Worm (Caenorhabditis elegans): Measurements from ENCODE around the gene K09H11.9.

Gene K09H11.9

DNA sequence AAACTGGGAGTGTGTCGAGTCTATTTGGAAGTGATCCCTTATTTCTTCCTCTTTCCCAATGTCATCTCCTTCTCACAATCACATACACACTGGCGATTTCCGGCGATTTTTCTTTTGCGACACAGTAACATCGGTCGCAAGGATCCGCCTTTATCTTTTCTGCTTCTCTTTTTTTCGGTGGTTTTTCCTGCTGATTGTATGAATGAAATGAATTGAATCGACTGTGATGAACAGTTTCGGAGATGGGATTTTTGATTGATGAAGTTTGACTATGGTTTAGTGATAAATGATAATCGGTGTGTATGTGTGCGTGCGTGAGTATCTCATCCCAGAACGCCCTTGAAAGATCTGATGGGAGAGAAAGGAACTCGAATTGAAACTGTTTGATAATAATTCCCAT is 15.3 kb downstream of the K09H11.9 start (continued):
- TF ChIP-seq tlp-1 (tag; optimal IDR thresholded peaks at IDR 0.05) (no peak), nhr-19 (GFP tag; conservative IDR thresholded peaks at IDR 0.05) (peak; percentile 11), ceh-88 (GFP tag; IDR thresholded peaks at IDR 0.05) (no peak), vab-15 (tag; optimal IDR thresholded peaks at IDR 0.05) (no peak), ceh-8 (GFP tag; optimal IDR thresholded peaks at IDR 0.05) (no peak), lsy-2 (tag; optimal IDR thresholded peaks at IDR 0.05) (peak; percentile 13 to 36), lin-35 (GFP tag; optimal IDR thresholded peaks at IDR 0.05) (no peak), elt-2 (tag; optimal IDR thresholded peaks at IDR 0.05) (no peak), lin-14 (GFP tag; optimal IDR thresholded peaks at IDR 0.05) (peak; percentile 61), jun-1 (tag; optimal IDR thresholded peaks at IDR 0.05) (no peak), efl-1 (optimal IDR thresholded peaks at IDR 0.05) (no peak), efl-1 (GFP tag; optimal IDR thresholded peaks at IDR 0.05 in 1 of 2) (peak in 1 of 2 experiments; percentile 69), ces-1 (GFP tag; optimal IDR thresholded peaks at IDR 0.05) (no peak), ama-1 (optimal IDR thresholded peaks at IDR 0.05) (peak; percentile 77), C16A3.4 (tag; optimal IDR thresholded peaks at IDR 0.05) (no peak), nhr-76 (tag; optimal IDR thresholded peaks at IDR 0.05) (no peak), nhr-47 (tag; optimal IDR thresholded peaks at IDR 0.05) (peak; percentile 38), irx-1 (tag; optimal IDR thresholded peaks at IDR 0.05) (no peak), pag-3 (tag; optimal IDR thresholded peaks at IDR 0.05; ENCODE audit: borderline replicate concordance, insufficient read depth) (no peak), pqm-1 (tag; optimal IDR thresholded peaks at IDR 0.05) (no peak), pax-3 (tag; optimal IDR thresholded peaks at IDR 0.05) (no peak), F16B12.6 (tag; optimal IDR thresholded peaks at IDR 0.05) (no peak), isw-1 (GFP tag; IDR thresholded peaks at IDR 0.05) (no peak), fos-1 (tag; optimal IDR thresholded peaks at IDR 0.05) (no peak), lin-13 (GFP tag; optimal IDR thresholded peaks at IDR 0.05) (no peak), elt-3 (tag; optimal IDR thresholded peaks at IDR 0.05) (peak in 3 of 6 experiments; percentile 39 to 84 (median 62)), mab-9 (GFP tag; IDR thresholded peaks at IDR 0.05) (no peak), nhr-20 (tag; optimal IDR thresholded peaks at IDR 0.05) (peak; percentile 47), blmp-1 (tag; optimal IDR thresholded peaks at IDR 0.05) (peak; percentile 84)

- TF ChIP-seq nhr-77 (tag; optimal IDR thresholded peaks at IDR 0.05) (no peak), ztf-11 (tag; optimal IDR thresholded peaks at IDR 0.05) (no peak), xbp-1 (tag; optimal IDR thresholded peaks at IDR 0.05) (no peak), nhr-19 (GFP tag; conservative IDR thresholded peaks at IDR 0.05) (no peak), zip-4 (GFP tag; optimal IDR thresholded peaks at IDR 0.05) (no peak), efl-1 (optimal IDR thresholded peaks at IDR 0.05) (no peak), efl-1 (GFP tag; optimal IDR thresholded peaks at IDR 0.05 in 1 of 2) (no peak), mdl-1 (tag; optimal IDR thresholded peaks at IDR 0.05) (peak in 1 of 2 experiments; percentile 14), nhr-11 (tag; optimal IDR thresholded peaks at IDR 0.05) (no peak), nhr-85 (tag) (peak; percentile 62), blmp-1 (tag; optimal IDR thresholded peaks at IDR 0.05) (peak; percentile 74), vab-15 (tag; optimal IDR thresholded peaks at IDR 0.05) (no peak), zag-1 (tag; optimal IDR thresholded peaks at IDR 0.05) (no peak), unc-86 (tag; optimal IDR thresholded peaks at IDR 0.05) (no peak), lin-13 (GFP tag; optimal IDR thresholded peaks at IDR 0.05) (no peak), elt-2 (tag; optimal IDR thresholded peaks at IDR 0.05) (no peak), sox-4 (tag; optimal IDR thresholded peaks at IDR 0.05) (no peak), snu-23 (GFP tag; optimal IDR thresholded peaks at IDR 0.05) (peak; percentile 1), ama-1 (optimal IDR thresholded peaks at IDR 0.05) (peak; percentile 75), elt-3 (tag; optimal IDR thresholded peaks at IDR 0.05) (peak in 1 of 6 experiments; percentile 49), Y116A8C.19 (tag; optimal IDR thresholded peaks at IDR 0.05; ENCODE audit: borderline replicate concordance) (no peak), lsy-2 (tag; optimal IDR thresholded peaks at IDR 0.05) (peak in 1 of 2 experiments; percentile 11), hlh-17 (GFP tag; optimal IDR thresholded peaks at IDR 0.05; ENCODE audit: borderline replicate concordance) (no peak), lin-14 (GFP tag; optimal IDR thresholded peaks at IDR 0.05) (peak; percentile 30), rnt-1 (tag; optimal IDR thresholded peaks at IDR 0.05) (no peak), grh-1 (GFP tag; IDR thresholded peaks at IDR 0.05) (0 out of 2 replicates have a peak, but pooled peaks have one; percentile 4), aly-2 (tag; optimal IDR thresholded peaks at IDR 0.05) (no peak)
Observed at ce11 chrV:5699835-5700441, 16.5 kb downstream of the K09H11.9 start, which contains the start of gene clec-1. TSS of gene clec-1 (plus strand) at chrV:5700154.
